Worm (Caenorhabditis elegans) whole organism, late embryonic: Measurements from ENCODE around the gene ndc-80.

Source experiments
- ets-4 ChIP-seq: sonication (generic microtip); optimal IDR thresholded peaks from 2 replicates; lab custom pipeline; 2016; ENCODE audit warnings: missing genetic modification characterization, missing compliant biosample characterization
- fkh-10 ChIP-seq: fragments of 150-350 bp; optimal IDR thresholded peaks from 2 replicates; lab custom pipeline; 2014; ENCODE audit warnings: missing biosample characterization, missing genetic modification reagents, missing genetic modification characterization
- mec-3 ChIP-seq: sonication (generic microtip); optimal IDR thresholded peaks from 2 replicates; lab custom pipeline; 2016; ENCODE audit warnings: borderline replicate concordance, missing genetic modification characterization, missing compliant biosample characterization
- nhr-232 ChIP-seq: sonication (generic microtip); optimal IDR thresholded peaks from 2 replicates; lab custom pipeline; 2016; ENCODE audit warnings: missing genetic modification characterization, missing compliant biosample characterization
- pros-1 ChIP-seq: fragments of 150-350 bp; optimal IDR thresholded peaks from 2 replicates; lab custom pipeline; 2014; ENCODE audit warnings: missing biosample characterization, missing genetic modification reagents, missing genetic modification characterization
- tbx-7 ChIP-seq: sonication (generic microtip); optimal IDR thresholded peaks from 2 replicates; lab custom pipeline; 2016; ENCODE audit warnings: missing genotype, missing genetic modification characterization, missing compliant biosample characterization
- unc-55 ChIP-seq: sonication (generic microtip); optimal IDR thresholded peaks from 2 replicates; lab custom pipeline; 2017; ENCODE audit warnings: missing biosample characterization, missing genetic modification reagents, missing genetic modification characterization

Gene ndc-80

ce11 chrIV:10129957-10130356 is 44.0 kb downstream of the ndc-80 start, which contains the start of gene glt-3:
Gene glt-3, plus strand, starts transcription at chrIV:10130257.
- TF ChIP-seq nhr-232 (tag; lab: Kevin White, UChicago) = no peak
- TF ChIP-seq fkh-10 (GFP tag; lab: Kevin White, UChicago) = no peak

ce11 chrIV:10135817-10136216 is 49.9 kb downstream of the ndc-80 start, which contains the start of gene K08F4.5:
Gene K08F4.5, minus strand, starts transcription at chrIV:10135917.
- TF ChIP-seq tbx-7 (tag; lab: Kevin White, UChicago) = no peak
- no peak for TF ChIP-seq mec-3 (tag; lab: Kevin White, UChicago)
- no peak for TF ChIP-seq pros-1 (tag; lab: Kevin White, UChicago)
- no peak for TF ChIP-seq fkh-10 (GFP tag; lab: Kevin White, UChicago)
- TF ChIP-seq, all 69 proteins: peak for 0

- TF ChIP-seq unc-55 (no peak), ets-4 (tag; lab: Kevin White, UChicago) (no peak), fkh-10 (GFP tag; lab: Kevin White, UChicago) (no peak)
These were observed 51.9 kb downstream of the ndc-80 start, which contains the start of gene K08F4.12 for ce11 chrIV:10137804-10138203. Gene K08F4.12, plus strand, starts transcription at chrIV:10138104.
